Worm (Caenorhabditis elegans): ENCODE data around the gene lat-2.

Gene lat-2

ce11 chrII:4358765-4359164, at the start of gene lat-2:
lat-2 (plus strand) TSS chrII:4359065.
- no peak for TF ChIP-seq crh-2 (tag; optimal IDR thresholded peaks at IDR 0.05)
- no peak for TF ChIP-seq nhr-10 (tag; optimal IDR thresholded peaks at IDR 0.05)
- no peak for TF ChIP-seq sma-9 (GFP tag; optimal IDR thresholded peaks at IDR 0.05)
- no peak for TF ChIP-seq sma-9 (tag; optimal IDR thresholded peaks at IDR 0.05)
- no peak for TF ChIP-seq ceh-16 (tag; optimal IDR thresholded peaks at IDR 0.05)
- no peak for TF ChIP-seq nhr-11 (tag; optimal IDR thresholded peaks at IDR 0.05)
- TF ChIP-seq sma-3 (GFP tag; optimal IDR thresholded peaks at IDR 0.05): no peak
- TF ChIP-seq unc-39 (tag; optimal IDR thresholded peaks at IDR 0.05): no peak
- no peak for TF ChIP-seq mbf-1 (tag; optimal IDR thresholded peaks at IDR 0.05)
- no peak for TF ChIP-seq elt-1 (tag; optimal IDR thresholded peaks at IDR 0.05)
- no peak for TF ChIP-seq C34F6.9 (tag; optimal IDR thresholded peaks at IDR 0.05)

- TF ChIP-seq sma-3 (GFP tag; optimal IDR thresholded peaks at IDR 0.05) (no peak), alr-1 (tag; optimal IDR thresholded peaks at IDR 0.05) (no peak)
These were observed 46.8 kb upstream of the lat-2 start, which contains the start of gene plep-1 for ce11 chrII:4312115-4312514. plep-1 (minus strand) TSS chrII:4312215.

ce11 chrII:4316011-4316410, 42.9 kb upstream of the lat-2 start, which contains the start of gene srw-40:
srw-40 (minus strand) TSS chrII:4316111.
- TF ChIP-seq lin-39 (tag; optimal IDR thresholded peaks at IDR 0.05) (no peak), unc-62 (GFP tag; optimal IDR thresholded peaks at IDR 0.05) (no peak), ztf-11 (tag; optimal IDR thresholded peaks at IDR 0.05) (no peak), nhr-6 (tag; optimal IDR thresholded peaks at IDR 0.05) (no peak), zag-1 (tag; optimal IDR thresholded peaks at IDR 0.05) (no peak), alr-1 (tag; optimal IDR thresholded peaks at IDR 0.05) (no peak), unc-55 (GFP tag; optimal IDR thresholded peaks at IDR 0.05) (no peak), Y55F3AM.14 (GFP tag; optimal IDR thresholded peaks at IDR 0.05) (no peak)

ce11 chrII:4319537-4320019, 39.3 kb upstream of the lat-2 start, which contains the start of gene Y52E8A.6:
Y52E8A.6 (minus strand) TSS chrII:4319969.
- TF ChIP-seq sma-9 (GFP tag; optimal IDR thresholded peaks at IDR 0.05) (no peak), sma-9 (tag; optimal IDR thresholded peaks at IDR 0.05) (no peak), F13H6.1 (tag; optimal IDR thresholded peaks at IDR 0.05) (no peak), sem-4 (tag; optimal IDR thresholded peaks at IDR 0.05) (no peak), blmp-1 (tag; optimal IDR thresholded peaks at IDR 0.05; ENCODE audit: insufficient read depth) (no peak), lsy-2 (tag; optimal IDR thresholded peaks at IDR 0.05) (no peak), ztf-11 (tag; optimal IDR thresholded peaks at IDR 0.05) (no peak), zag-1 (tag; optimal IDR thresholded peaks at IDR 0.05) (no peak), dmd-4 (tag; optimal IDR thresholded peaks at IDR 0.05) (no peak), nhr-77 (tag; optimal IDR thresholded peaks at IDR 0.05) (no peak), mab-5 (tag; optimal IDR thresholded peaks at IDR 0.05) (no peak)

- TF ChIP-seq ama-1 (optimal IDR thresholded peaks at IDR 0.05) (no peak), ceh-82 (tag; optimal IDR thresholded peaks at IDR 0.05) (no peak), nhr-21 (tag; optimal IDR thresholded peaks at IDR 0.05) (no peak), ztf-11 (tag; optimal IDR thresholded peaks at IDR 0.05) (no peak)
These were observed 38.4 kb upstream of the lat-2 start, which contains the start of gene Y52E8A.2 for ce11 chrII:4320455-4320854. Y52E8A.2 (plus strand) TSS chrII:4320836.

- TF ChIP-seq nhr-23 (tag; optimal IDR thresholded peaks at IDR 0.05) (no peak), lsy-2 (tag; optimal IDR thresholded peaks at IDR 0.05) (no peak), sem-4 (tag; optimal IDR thresholded peaks at IDR 0.05) (no peak), ceh-16 (tag; optimal IDR thresholded peaks at IDR 0.05) (no peak)
These were observed 37.1 kb upstream of the lat-2 start, which contains the start of gene Y52E8A.1 for ce11 chrII:4321766-4322165. Y52E8A.1 (plus strand) TSS chrII:4322066.

ce11 chrII:4322871-4323270, 36.0 kb upstream of the lat-2 start, which contains the start of gene H20J04.6:
H20J04.6 (plus strand) TSS chrII:4323256.
- no peak for TF ChIP-seq ceh-16 (tag; optimal IDR thresholded peaks at IDR 0.05)
- TF ChIP-seq nhr-12 (tag; optimal IDR thresholded peaks at IDR 0.05): no peak
- peak; percentile 33 for TF ChIP-seq unc-55 (GFP tag; optimal IDR thresholded peaks at IDR 0.05)
- peak in 1 of 2 experiments; percentile 27 for TF ChIP-seq lsy-2 (tag; optimal IDR thresholded peaks at IDR 0.05)
- TF ChIP-seq mab-5 (tag; optimal IDR thresholded peaks at IDR 0.05): no peak
- TF ChIP-seq C34F6.9 (tag; optimal IDR thresholded peaks at IDR 0.05): peak; percentile 31
- TF ChIP-seq sma-3 (GFP tag; optimal IDR thresholded peaks at IDR 0.05): peak; percentile 2
- TF ChIP-seq R02D3.7 (tag; optimal IDR thresholded peaks at IDR 0.05): peak; percentile 18
- peak; percentile 20 for TF ChIP-seq gmeb-1 (tag; optimal IDR thresholded peaks at IDR 0.05)

Measured in whole organism, L2 larva.